Worm (Caenorhabditis elegans) whole organism, late embryonic: Measurements from ENCODE around the gene C49C3.21.
"Not testable (repeated sequence)": the region's sequence is repeated elsewhere in the genome, so short reads cannot be mapped to it uniquely, and the experiment has no call there.

Experiments used
- C38D4.7 ChIP-seq: fragments of 200-800 bp; sonication (Bioruptor generic); optimal IDR thresholded peaks from 2 replicates; lab custom pipeline; 2018; ENCODE audit warnings: mild to moderate bottlenecking, missing genetic modification characterization, moderate library complexity, missing compliant biosample characterization
- F13H6.1 ChIP-seq: sonication (generic microtip); optimal IDR thresholded peaks from 2 replicates; lab custom pipeline; 2016; ENCODE audit warnings: missing genetic modification characterization, missing compliant biosample characterization
- K09A11.1 ChIP-seq: sonication (generic microtip); optimal IDR thresholded peaks from 2 replicates; lab custom pipeline; 2017; ENCODE audit warnings: antibody characterized with exemption, mild to moderate bottlenecking, missing genetic modification characterization, missing compliant biosample characterization; ENCODE audit not compliant: insufficient read depth
- T23F11.4 ChIP-seq: fragments of 200-800 bp; sonication (Bioruptor generic); optimal IDR thresholded peaks from 2 replicates; lab custom pipeline; 2018; ENCODE audit warnings: mild to moderate bottlenecking, missing genetic modification characterization, missing compliant biosample characterization
- ahr-1 ChIP-seq: sonication (generic microtip); optimal IDR thresholded peaks from 2 replicates; lab custom pipeline; 2016; ENCODE audit warnings: missing genetic modification characterization, missing compliant biosample characterization
- ceh-14 ChIP-seq: sonication (generic microtip); optimal IDR thresholded peaks from 2 replicates; lab custom pipeline; 2016; ENCODE audit warnings: missing genotype, missing genetic modification characterization, missing compliant biosample characterization
- ceh-19 ChIP-seq: fragments of 200-800 bp; sonication (Bioruptor generic); optimal IDR thresholded peaks from 2 replicates; lab custom pipeline; 2018; ENCODE audit warnings: mild to moderate bottlenecking, missing genetic modification characterization, missing compliant biosample characterization
- ceh-2 ChIP-seq: sonication (generic microtip); optimal IDR thresholded peaks from 2 replicates; lab custom pipeline; 2016; ENCODE audit warnings: missing genotype, missing genetic modification characterization, missing compliant biosample characterization
- ceh-24 ChIP-seq: sonication (generic microtip); optimal IDR thresholded peaks from 2 replicates; lab custom pipeline; 2016; ENCODE audit warnings: mild to moderate bottlenecking, missing genetic modification characterization, missing compliant biosample characterization
- ceh-34 ChIP-seq: sonication (generic microtip); optimal IDR thresholded peaks from 2 replicates; lab custom pipeline; 2016; ENCODE audit warnings: mild to moderate bottlenecking, missing genetic modification characterization, missing compliant biosample characterization
- ceh-45 ChIP-seq: fragments of 200-800 bp; sonication (Bioruptor generic); IDR thresholded peaks from 2 replicates; pipeline ENCODE4 v1.3.6; 2022; ENCODE audit warnings: missing genetic modification reagents, missing genetic modification characterization, missing compliant biosample characterization
- ceh-6 ChIP-seq: fragments of 200-800 bp; sonication (Bioruptor generic); optimal IDR thresholded peaks from 2 replicates; lab custom pipeline; 2018; ENCODE audit warnings: mild to moderate bottlenecking, missing genetic modification characterization, missing compliant biosample characterization
- ceh-9 ChIP-seq: sonication (generic microtip); optimal IDR thresholded peaks from 2 replicates; lab custom pipeline; 2016; ENCODE audit warnings: mild to moderate bottlenecking, missing genetic modification characterization, inconsistent platforms, missing compliant biosample characterization
- che-1 ChIP-seq: sonication (generic microtip); optimal IDR thresholded peaks from 2 replicates; lab custom pipeline; 2016; ENCODE audit warnings: mild to moderate bottlenecking, missing genetic modification characterization, missing compliant biosample characterization
- dve-1 ChIP-seq: sonication (generic microtip); optimal IDR thresholded peaks from 2 replicates; lab custom pipeline; 2017; ENCODE audit warnings: antibody characterized with exemption, mild to moderate bottlenecking, missing genetic modification characterization, missing compliant biosample characterization
- hlh-15 ChIP-seq: sonication (generic microtip); optimal IDR thresholded peaks from 2 replicates; lab custom pipeline; 2016; ENCODE audit warnings: missing genetic modification characterization, missing compliant biosample characterization
- hlh-8 ChIP-seq: sonication (generic microtip); optimal IDR thresholded peaks from 2 replicates; lab custom pipeline; 2016; ENCODE audit warnings: missing genotype, missing genetic modification characterization, missing compliant biosample characterization
- lim-6 ChIP-seq: sonication (generic microtip); optimal IDR thresholded peaks from 2 replicates; lab custom pipeline; 2016; ENCODE audit warnings: missing genetic modification characterization, missing compliant biosample characterization
- madf-2 ChIP-seq: sonication (generic microtip); optimal IDR thresholded peaks from 2 replicates; lab custom pipeline; 2017; ENCODE audit warnings: missing genetic modification characterization, missing compliant biosample characterization
- nfya-1 ChIP-seq: sonication (generic microtip); optimal IDR thresholded peaks from 2 replicates; lab custom pipeline; 2017; ENCODE audit warnings: missing genetic modification characterization, mild to moderate bottlenecking, missing compliant biosample characterization, antibody characterized with exemption, moderate library complexity
- npax-4 ChIP-seq: sonication (generic microtip); optimal IDR thresholded peaks from 2 replicates; lab custom pipeline; 2016; ENCODE audit warnings: missing genetic modification characterization, missing compliant biosample characterization
- pax-1 ChIP-seq: fragments of 150-350 bp; optimal IDR thresholded peaks from 2 replicates; lab custom pipeline; 2014; ENCODE audit warnings: missing biosample characterization, missing genetic modification characterization
- pha-2 ChIP-seq: sonication (generic microtip); optimal IDR thresholded peaks from 2 replicates; lab custom pipeline; 2017; ENCODE audit warnings: mild to moderate bottlenecking, missing genetic modification characterization, missing compliant biosample characterization
- pqm-1 ChIP-seq: sonication (generic microtip); optimal IDR thresholded peaks from 2 replicates; lab custom pipeline; 2016; ENCODE audit warnings: missing genetic modification characterization, missing compliant biosample characterization
- ref-2 ChIP-seq: sonication (generic microtip); optimal IDR thresholded peaks from 2 replicates; lab custom pipeline; 2016; ENCODE audit warnings: missing genetic modification characterization, missing compliant biosample characterization
- rnt-1 ChIP-seq: sonication (generic microtip); optimal IDR thresholded peaks from 2 replicates; lab custom pipeline; 2016; ENCODE audit warnings: missing genetic modification characterization, missing compliant biosample characterization
- sdc-2 ChIP-seq: sonication (generic microtip); optimal IDR thresholded peaks from 2 replicates; lab custom pipeline; 2016; ENCODE audit warnings: missing genotype, missing genetic modification characterization, missing compliant biosample characterization
- sox-2 ChIP-seq: fragments of 200-800 bp; sonication (Bioruptor generic); IDR thresholded peaks from 2 replicates; pipeline ENCODE4 v1.3.6; 2022; ENCODE audit warnings: missing genetic modification reagents, missing genetic modification characterization, missing compliant biosample characterization
- sox-4 ChIP-seq: sonication (generic microtip); optimal IDR thresholded peaks from 2 replicates; lab custom pipeline; 2017; ENCODE audit warnings: mild to moderate bottlenecking, missing genetic modification characterization, inconsistent platforms, missing compliant biosample characterization
- unc-3 ChIP-seq, 2 experiments: fragments of 200-800 bp in 1 of 2; sonication (Bioruptor generic) in 1 of 2; sonication (generic microtip) in 1 of 2; conservative IDR thresholded peaks in 1 of 2; optimal IDR thresholded peaks in 1 of 2; 2 replicates each; pipeline versions ENCODE4 v1.3.6 to Lab custom; 2016 to 2022; ENCODE audit warnings: missing compliant biosample characterization in 2 of 2, missing genetic modification characterization in 2 of 2, missing genetic modification reagents in 1 of 2
- ztf-16 ChIP-seq: sonication (generic microtip); optimal IDR thresholded peaks from 2 replicates; lab custom pipeline; 2017; ENCODE audit warnings: missing genetic modification characterization, missing compliant biosample characterization

C49C3.21 gene

ce11 chrIV:17307223-17307622 lies 35.5 kb upstream of the C49C3.21 start, which contains the start of gene T28F3.8:
T28F3.8 (minus strand) TSS chrIV:17307323.
- TF ChIP-seq C38D4.7 (GFP tag; lab: Kevin White, UChicago); pha-2; ceh-19 (GFP tag; lab: Kevin White, UChicago): not testable (repeated sequence)

- TF ChIP-seq ceh-2: no peak
- TF ChIP-seq sox-4 (tag; lab: Kevin White, UChicago): no peak
- TF ChIP-seq unc-3 (GFP tag; conservative IDR thresholded peaks at IDR 0.05; lab: Robert Waterston, UW): no peak
- no peak for TF ChIP-seq unc-3 (tag; optimal IDR thresholded peaks at IDR 0.05; lab: Kevin White, UChicago)
- TF ChIP-seq ceh-6 (GFP tag; lab: Kevin White, UChicago): no peak
- TF ChIP-seq pax-1 (tag; lab: Kevin White, UChicago): no peak
- no peak for TF ChIP-seq ceh-34
- TF ChIP-seq lim-6 (tag; lab: Kevin White, UChicago): no peak
- no peak for TF ChIP-seq rnt-1 (tag; lab: Kevin White, UChicago)
- TF ChIP-seq pqm-1 (tag; lab: Kevin White, UChicago): no peak
Observed at ce11 chrIV:17308211-17308610, 34.6 kb upstream of the C49C3.21 start, which contains the start of gene T28F3.9. T28F3.9 (plus strand) TSS chrIV:17308511.

ce11 chrIV:17311842-17312241 lies 30.9 kb upstream of the C49C3.21 start, which contains the start of gene snf-9:
snf-9 (plus strand) TSS chrIV:17312142.
- TF ChIP-seq che-1 (no peak), ahr-1 (tag; lab: Kevin White, UChicago) (no peak), madf-2 (tag; lab: Kevin White, UChicago) (no peak), unc-3 (GFP tag; conservative IDR thresholded peaks at IDR 0.05; lab: Robert Waterston, UW) (no peak), unc-3 (tag; optimal IDR thresholded peaks at IDR 0.05; lab: Kevin White, UChicago) (no peak), T23F11.4 (GFP tag; lab: Kevin White, UChicago) (no peak), sox-2 (GFP tag; lab: Robert Waterston, UW) (no peak), F13H6.1 (tag; lab: Kevin White, UChicago) (no peak)

ce11 chrIV:17316398-17316797 lies 26.4 kb upstream of the C49C3.21 start, which contains the start of gene C49C3.20:
C49C3.20 (minus strand) TSS chrIV:17316498.
- no peak for TF ChIP-seq npax-4 (tag; lab: Kevin White, UChicago)
- TF ChIP-seq ztf-16: no peak
- TF ChIP-seq K09A11.1 (tag; lab: Kevin White, UChicago): no peak
- TF ChIP-seq ceh-9 (tag; lab: Kevin White, UChicago): no peak
- TF ChIP-seq sdc-2: no peak
- no peak for TF ChIP-seq ceh-24 (tag; lab: Kevin White, UChicago)
- TF ChIP-seq hlh-8 (tag; lab: Kevin White, UChicago): no peak
- TF ChIP-seq pqm-1 (tag; lab: Kevin White, UChicago): no peak
- TF ChIP-seq rnt-1 (tag; lab: Kevin White, UChicago): no peak
- TF ChIP-seq dve-1 (tag; lab: Kevin White, UChicago): no peak
- no peak for TF ChIP-seq ceh-6 (GFP tag; lab: Kevin White, UChicago)
- TF ChIP-seq pha-2: no peak
- no peak for TF ChIP-seq ref-2 (tag; lab: Kevin White, UChicago)
- TF ChIP-seq lim-6 (tag; lab: Kevin White, UChicago): no peak
- TF ChIP-seq pax-1 (tag; lab: Kevin White, UChicago): no peak
- TF ChIP-seq ceh-14 (tag; lab: Kevin White, UChicago): no peak
- TF ChIP-seq nfya-1: no peak
- no peak for TF ChIP-seq hlh-15

- TF ChIP-seq ceh-6 (GFP tag; lab: Kevin White, UChicago): no peak
- TF ChIP-seq sox-4 (tag; lab: Kevin White, UChicago): no peak
- no peak for TF ChIP-seq che-1
- TF ChIP-seq ceh-45 (GFP tag; lab: Robert Waterston, UW): no peak
- no peak for TF ChIP-seq F13H6.1 (tag; lab: Kevin White, UChicago)
Observed at ce11 chrIV:17320445-17320844, 22.3 kb upstream of the C49C3.21 start, which contains the start of gene C49C3.4. C49C3.4 (plus strand) TSS chrIV:17320795.
